Fruit fly (Drosophila melanogaster): ENCODE measurements around the gene Diap1.

DNA sequence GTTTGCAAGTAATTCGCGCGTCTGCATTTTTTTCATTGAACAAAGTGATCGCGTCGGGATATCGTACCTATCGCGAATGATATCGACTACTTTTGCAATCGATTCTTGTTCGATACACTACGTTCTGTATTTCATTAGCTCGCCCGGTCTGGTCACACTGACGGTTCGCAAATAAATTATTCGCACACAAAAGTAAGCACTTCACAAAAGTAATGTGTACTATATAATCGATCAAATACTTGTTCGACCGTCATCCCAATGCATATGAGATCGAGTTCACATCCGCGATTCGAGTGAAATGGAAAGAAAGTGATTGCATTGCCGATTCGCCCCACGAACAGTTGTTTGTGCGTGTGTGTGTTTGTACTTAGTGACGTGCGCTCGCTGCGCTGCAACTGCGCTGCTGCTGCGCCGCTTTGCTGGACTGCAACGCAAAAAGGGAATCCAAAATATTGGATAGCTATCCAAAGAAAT is 39.5 kb upstream of the Diap1 start, which contains the start of the genes CG5235 and ClC-c:
- TF ChIP-seq CG15479 (GFP tag; optimal IDR thresholded peaks at IDR 0.05) (no peak), klu (GFP tag; IDR thresholded peaks at IDR 0.05) (no peak), Jarid2 (GFP tag; optimal IDR thresholded peaks at IDR 0.05) (no peak), CG1603 (tag; optimal IDR thresholded peaks at IDR 0.05) (no peak), trem (tag; optimal IDR thresholded peaks at IDR 0.05) (peak; percentile 45), Atf-2 (GFP tag; optimal IDR thresholded peaks at IDR 0.05) (no peak), Hr39 (optimal IDR thresholded peaks at IDR 0.05) (no peak), psq (GFP tag; optimal IDR thresholded peaks at IDR 0.05) (no peak), CG4424 (GFP tag; optimal IDR thresholded peaks at IDR 0.05) (no peak), pzg (GFP tag; optimal IDR thresholded peaks at IDR 0.05) (peak; percentile 84), HLH3B (GFP tag; IDR thresholded peaks at IDR 0.05) (no peak)
